Worm (Caenorhabditis elegans): ENCODE data around the gene K10G6.5.
A peak's percentile ranks its signal among the peaks of the same experiment; 100 is the strongest.

K10G6.5 gene

DNA sequence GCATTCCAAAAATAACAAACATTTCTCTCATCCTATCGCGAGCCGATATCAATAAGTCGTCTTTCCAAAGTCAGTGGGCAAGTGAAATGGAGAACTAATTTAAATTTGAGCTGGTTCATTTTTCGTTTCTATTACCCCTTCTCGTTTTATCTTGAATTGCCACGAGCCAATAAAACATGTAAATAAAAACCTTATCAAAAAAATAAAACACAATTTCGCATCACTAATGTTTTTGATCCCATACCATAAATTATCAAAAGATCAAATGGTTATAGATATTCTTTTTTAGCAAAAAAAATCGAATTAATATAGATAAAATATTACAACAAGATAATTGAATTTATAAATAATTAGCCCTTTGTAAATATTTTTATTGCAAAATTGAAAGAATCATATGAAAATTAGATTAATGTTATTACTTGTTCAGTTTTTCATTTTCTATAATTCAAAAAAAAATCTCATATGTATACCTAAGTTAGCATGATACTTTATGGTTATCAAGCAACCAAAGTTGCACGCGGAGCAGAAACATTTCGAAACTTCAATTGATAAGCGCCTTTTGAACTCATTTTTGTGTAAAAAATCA is 5.7 kb downstream of the K10G6.5 start, which contains the start of gene Y14H12A.1:
Gene Y14H12A.1, plus strand, starts transcription at position 536 of the 586 bp plus-strand sequence.
- TF ChIP-seq pqm-1 (tag; optimal IDR thresholded peaks at IDR 0.05) (peak; percentile 24), elt-2 (tag; optimal IDR thresholded peaks at IDR 0.05) (peak; percentile 63), pha-4 (tag; optimal IDR thresholded peaks at IDR 0.05) (peak; percentile 7), nhr-43 (tag; optimal IDR thresholded peaks at IDR 0.05; ENCODE audit: poor library complexity, severe bottlenecking) (no peak)

DNA sequence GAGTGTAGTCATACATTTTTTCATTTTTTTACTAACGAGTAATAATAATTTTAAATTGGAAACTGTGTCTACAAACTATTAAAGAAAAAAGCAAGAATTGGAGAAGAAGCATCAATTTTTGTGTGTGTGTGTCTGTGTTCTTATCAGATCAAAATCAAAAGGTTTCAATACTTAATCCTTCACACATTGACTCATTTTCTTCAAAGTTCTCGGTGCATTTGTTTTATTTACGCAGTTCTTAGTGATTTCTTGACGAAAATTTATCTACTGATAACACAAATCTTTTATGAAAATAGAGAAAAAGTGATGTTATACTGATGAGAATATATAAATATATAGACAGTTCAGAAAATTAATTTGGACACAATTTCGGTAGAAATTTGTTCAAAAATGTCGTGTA is 9.0 kb downstream of the K10G6.5 start, which contains the start of gene clc-22:
Gene clc-22, minus strand, starts transcription at position 71 of the 400 bp plus-strand sequence.
- TF ChIP-seq elt-2 (tag; optimal IDR thresholded peaks at IDR 0.05) (peak; percentile 53), egl-5 (tag; optimal IDR thresholded peaks at IDR 0.05) (no peak), pqm-1 (tag; optimal IDR thresholded peaks at IDR 0.05) (peak; percentile 47)

DNA sequence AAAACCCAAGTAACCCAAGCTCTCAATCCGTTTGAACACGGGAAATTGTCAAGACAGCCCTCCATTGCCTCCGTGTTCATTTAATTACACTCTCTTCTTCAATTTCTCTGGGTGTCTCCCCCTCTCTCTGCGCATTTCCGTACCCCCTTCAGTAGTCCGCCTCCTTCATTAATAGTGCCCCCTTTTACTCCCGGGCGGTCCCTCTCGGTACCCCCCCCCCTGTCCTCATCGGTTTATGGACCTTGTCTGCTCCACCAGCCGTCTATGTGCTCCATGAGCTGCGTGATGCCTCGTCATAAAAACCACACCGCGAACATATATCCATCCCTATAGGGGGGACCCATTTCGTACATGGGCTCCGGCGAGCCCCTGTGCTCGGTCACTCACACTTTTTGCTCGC is 12.5 kb downstream of the K10G6.5 start:
- TF ChIP-seq egl-5 (tag; optimal IDR thresholded peaks at IDR 0.05) (no peak), eor-1 (tag; optimal IDR thresholded peaks at IDR 0.05) (no peak), elt-1 (tag; optimal IDR thresholded peaks at IDR 0.05) (no peak), ceh-16 (tag; optimal IDR thresholded peaks at IDR 0.05) (no peak), daf-12 (tag; optimal IDR thresholded peaks at IDR 0.05) (no peak), snpc-4 (tag; optimal IDR thresholded peaks at IDR 0.05) (no peak), nhr-25 (tag; optimal IDR thresholded peaks at IDR 0.05) (no peak), nfya-1 (tag; optimal IDR thresholded peaks at IDR 0.05; ENCODE audit: insufficient read depth) (no peak), lin-39 (tag; optimal IDR thresholded peaks at IDR 0.05) (peak; percentile 34)

- TF ChIP-seq nhr-43 (tag; optimal IDR thresholded peaks at IDR 0.05; ENCODE audit: poor library complexity, severe bottlenecking): no peak
- no peak for TF ChIP-seq ceh-28 (tag; optimal IDR thresholded peaks at IDR 0.05)
- no peak for TF ChIP-seq nhr-67 (tag; optimal IDR thresholded peaks at IDR 0.05)
- no peak for TF ChIP-seq egl-27 (tag; optimal IDR thresholded peaks at IDR 0.05)
- TF ChIP-seq ceh-82 (tag; optimal IDR thresholded peaks at IDR 0.05): no peak
- TF ChIP-seq lin-39 (tag; optimal IDR thresholded peaks at IDR 0.05): no peak
- TF ChIP-seq nhr-237 (tag; optimal IDR thresholded peaks at IDR 0.05): no peak
- no peak for TF ChIP-seq aly-2 (tag; optimal IDR thresholded peaks at IDR 0.05)
- no peak for TF ChIP-seq ztf-4 (tag; optimal IDR thresholded peaks at IDR 0.05)
- no peak for TF ChIP-seq nhr-77 (tag; optimal IDR thresholded peaks at IDR 0.05)
- TF ChIP-seq nhr-11 (tag; optimal IDR thresholded peaks at IDR 0.05): no peak
- TF ChIP-seq fkh-2 (tag; optimal IDR thresholded peaks at IDR 0.05): no peak
- TF ChIP-seq ama-1 (optimal IDR thresholded peaks at IDR 0.05): no peak
- no peak for TF ChIP-seq nfya-1 (tag; optimal IDR thresholded peaks at IDR 0.05; ENCODE audit: insufficient read depth)
- TF ChIP-seq mml-1 (tag; optimal IDR thresholded peaks at IDR 0.05): no peak
- no peak for TF ChIP-seq eor-1 (tag; optimal IDR thresholded peaks at IDR 0.05)
These were observed 13.4 kb downstream of the K10G6.5 start for ce11 chrII:4000430-4000829.

ce11 chrII:4002134-4002533 is 15.1 kb downstream of the K10G6.5 start:
- TF ChIP-seq ztf-4 (tag; optimal IDR thresholded peaks at IDR 0.05) (no peak), nhr-76 (tag; optimal IDR thresholded peaks at IDR 0.05) (no peak), zag-1 (tag; optimal IDR thresholded peaks at IDR 0.05) (no peak), aly-2 (tag; optimal IDR thresholded peaks at IDR 0.05) (no peak), lin-39 (tag; optimal IDR thresholded peaks at IDR 0.05) (no peak), R02D3.7 (tag; optimal IDR thresholded peaks at IDR 0.05) (no peak), fos-1 (tag; optimal IDR thresholded peaks at IDR 0.05) (no peak)

- peak; percentile 19 for TF ChIP-seq pha-4 (tag; optimal IDR thresholded peaks at IDR 0.05)
- TF ChIP-seq nfya-1 (tag; optimal IDR thresholded peaks at IDR 0.05; ENCODE audit: insufficient read depth): no peak
These were observed 17.6 kb downstream of the K10G6.5 start, which contains the start of gene ephx-1 for ce11 chrII:4004614-4005013. Gene ephx-1 (plus strand): TSS chrII:4004914.

- TF ChIP-seq nhr-12 (tag; optimal IDR thresholded peaks at IDR 0.05) (no peak), pqm-1 (tag; optimal IDR thresholded peaks at IDR 0.05) (no peak), unc-39 (tag; optimal IDR thresholded peaks at IDR 0.05) (no peak), nfya-1 (tag; optimal IDR thresholded peaks at IDR 0.05; ENCODE audit: insufficient read depth) (no peak), unc-62 (GFP tag; optimal IDR thresholded peaks at IDR 0.05) (no peak)
These were observed 20.9 kb downstream of the K10G6.5 start for ce11 chrII:4007972-4008371.
